Worm (Caenorhabditis elegans) whole organism, L2 larva: ENCODE measurements around the gene acdh-6.

Experiments
- C34F6.9 ChIP-seq: fragments of 150-350 bp; optimal IDR thresholded peaks from 2 replicates; lab custom pipeline; 2014; ENCODE audit warnings: missing biosample characterization, missing genetic modification characterization
- F13H6.1 ChIP-seq: sonication (generic microtip); optimal IDR thresholded peaks from 2 replicates; lab custom pipeline; 2016; ENCODE audit warnings: missing genetic modification characterization, missing compliant biosample characterization
- Y55F3AM.14 ChIP-seq: fragments of 200-800 bp; sonication (Bioruptor generic); optimal IDR thresholded peaks from 2 replicates; lab custom pipeline; 2018; ENCODE audit warnings: mild to moderate bottlenecking, missing genetic modification characterization, missing compliant biosample characterization
- ZK546.5 ChIP-seq: sonication (generic microtip); optimal IDR thresholded peaks from 2 replicates; lab custom pipeline; 2017; ENCODE audit warnings: missing biosample characterization, missing genetic modification characterization
- aly-2 ChIP-seq: fragments of 150-350 bp; optimal IDR thresholded peaks from 2 replicates; lab custom pipeline; 2014; ENCODE audit warnings: missing biosample characterization, missing genetic modification characterization
- ama-1 ChIP-seq: fragments of 150-350 bp; optimal IDR thresholded peaks from 2 replicates; lab custom pipeline; 2018; ENCODE audit warnings: inconsistent platforms
- ceh-16 ChIP-seq: fragments of 150-350 bp; optimal IDR thresholded peaks from 2 replicates; lab custom pipeline; 2014; ENCODE audit warnings: missing biosample characterization, missing genetic modification characterization
- crh-2 ChIP-seq: sonication (generic microtip); optimal IDR thresholded peaks from 2 replicates; lab custom pipeline; 2017; ENCODE audit warnings: missing biosample characterization, missing genetic modification characterization
- egl-27 ChIP-seq: sonication (generic microtip); optimal IDR thresholded peaks from 3 replicates; lab custom pipeline; 2017; ENCODE audit warnings: missing biosample characterization, missing genetic modification reagents, missing genetic modification characterization
- elt-1 ChIP-seq: fragments of 150-350 bp; optimal IDR thresholded peaks from 2 replicates; lab custom pipeline; 2014; ENCODE audit warnings: missing biosample characterization, missing genetic modification characterization
- elt-3 ChIP-seq: sonication (generic microtip); optimal IDR thresholded peaks from 2 replicates; lab custom pipeline; 2017; ENCODE audit warnings: missing biosample characterization, missing genetic modification characterization
- fos-1 ChIP-seq: fragments of 150-350 bp; optimal IDR thresholded peaks from 2 replicates; lab custom pipeline; 2014; ENCODE audit warnings: missing biosample characterization, missing genetic modification characterization
- gmeb-1 ChIP-seq: fragments of 150-350 bp; optimal IDR thresholded peaks from 2 replicates; lab custom pipeline; 2014; ENCODE audit warnings: missing biosample characterization, missing genetic modification characterization
- lin-11 ChIP-seq: fragments of 150-350 bp; sonication (generic microtip); optimal IDR thresholded peaks from 2 replicates; lab custom pipeline; 2014; ENCODE audit warnings: missing biosample characterization, missing genetic modification characterization, inconsistent platforms, mixed read lengths
- lin-13 ChIP-seq: fragments of 150-350 bp; optimal IDR thresholded peaks from 2 replicates; lab custom pipeline; 2014; ENCODE audit warnings: missing biosample characterization, missing genetic modification reagents, missing genetic modification characterization
- lin-39 ChIP-seq: fragments of 150-350 bp; optimal IDR thresholded peaks from 2 replicates; lab custom pipeline; 2014; ENCODE audit warnings: missing biosample characterization, missing genetic modification reagents, missing genetic modification characterization
- lsy-2 ChIP-seq, 2 experiments: fragments of 150-350 bp in 1 of 2; sonication (generic microtip) in 1 of 2; optimal IDR thresholded peaks; 2 replicates each; lab custom pipeline; 2014 to 2017; ENCODE audit warnings: missing biosample characterization in 2 of 2, missing genetic modification characterization in 2 of 2
- mab-5 ChIP-seq: fragments of 150-350 bp; optimal IDR thresholded peaks from 2 replicates; lab custom pipeline; 2014; ENCODE audit warnings: missing biosample characterization, missing genetic modification characterization
- mdl-1 ChIP-seq, 2 experiments: fragments of 150-350 bp in 1 of 2; sonication (generic microtip) in 1 of 2; optimal IDR thresholded peaks; 2 replicates each; lab custom pipeline; 2017; ENCODE audit warnings: missing biosample characterization in 2 of 2, missing genetic modification characterization in 2 of 2
- nhr-11 ChIP-seq: fragments of 150-350 bp; optimal IDR thresholded peaks from 2 replicates; lab custom pipeline; 2014; ENCODE audit warnings: missing biosample characterization, missing genetic modification characterization
- nhr-12 ChIP-seq: fragments of 150-350 bp; optimal IDR thresholded peaks from 2 replicates; lab custom pipeline; 2014; ENCODE audit warnings: missing biosample characterization, missing genetic modification characterization
- nhr-129 ChIP-seq: fragments of 150-350 bp; optimal IDR thresholded peaks from 2 replicates; lab custom pipeline; 2014; ENCODE audit warnings: missing biosample characterization, missing genetic modification characterization
- nhr-21 ChIP-seq: fragments of 150-350 bp; optimal IDR thresholded peaks from 2 replicates; lab custom pipeline; 2014; ENCODE audit warnings: missing biosample characterization, missing genetic modification characterization
- nhr-25 ChIP-seq: fragments of 150-350 bp; sonication (generic microtip); optimal IDR thresholded peaks from 3 replicates; lab custom pipeline; 2014; ENCODE audit warnings: missing biosample characterization, missing genetic modification characterization
- nhr-6 ChIP-seq: fragments of 150-350 bp; optimal IDR thresholded peaks from 2 replicates; lab custom pipeline; 2014; ENCODE audit warnings: missing biosample characterization, missing genetic modification characterization
- nhr-77 ChIP-seq: fragments of 150-350 bp; optimal IDR thresholded peaks from 2 replicates; lab custom pipeline; 2014; ENCODE audit warnings: missing biosample characterization, missing genetic modification characterization
- peb-1 ChIP-seq: fragments of 150-350 bp; optimal IDR thresholded peaks from 2 replicates; lab custom pipeline; 2014; ENCODE audit warnings: missing biosample characterization, missing genetic modification characterization
- sem-4 ChIP-seq: fragments of 150-350 bp; optimal IDR thresholded peaks from 2 replicates; lab custom pipeline; 2014; ENCODE audit warnings: missing biosample characterization, missing genetic modification reagents, missing genetic modification characterization
- skn-1 ChIP-seq: sonication (generic microtip); optimal IDR thresholded peaks from 2 replicates; lab custom pipeline; 2017; ENCODE audit warnings: missing biosample characterization, missing genetic modification characterization
- sma-3 ChIP-seq: sonication (generic microtip); optimal IDR thresholded peaks from 2 replicates; lab custom pipeline; 2016; ENCODE audit warnings: missing genetic modification reagents, missing genetic modification characterization, missing compliant biosample characterization
- sma-9 ChIP-seq, 2 experiments: fragments of 150-350 bp in 1 of 2; sonication (generic microtip) in 1 of 2; optimal IDR thresholded peaks; 2 replicates each; lab custom pipeline; 2014 to 2016; ENCODE audit warnings: missing genetic modification characterization in 2 of 2, mild to moderate bottlenecking in 1 of 2, missing biosample characterization in 1 of 2, missing compliant biosample characterization in 1 of 2, missing genetic modification reagents in 1 of 2, moderate library complexity in 1 of 2
- snpc-4 ChIP-seq: fragments of 150-350 bp; optimal IDR thresholded peaks from 2 replicates; lab custom pipeline; 2014; ENCODE audit warnings: missing biosample characterization, missing genetic modification characterization
- unc-39 ChIP-seq: fragments of 150-350 bp; optimal IDR thresholded peaks from 2 replicates; lab custom pipeline; 2014; ENCODE audit warnings: missing biosample characterization, missing genetic modification characterization
- unc-55 ChIP-seq: fragments of 150-350 bp; sonication (generic microtip); optimal IDR thresholded peaks from 3 replicates; lab custom pipeline; 2014; ENCODE audit warnings: missing biosample characterization, missing genetic modification reagents, missing genetic modification characterization
- zag-1 ChIP-seq: fragments of 150-350 bp; optimal IDR thresholded peaks from 2 replicates; lab custom pipeline; 2014; ENCODE audit warnings: missing biosample characterization, missing genetic modification characterization
- ztf-1 ChIP-seq: fragments of 200-800 bp; sonication (Bioruptor generic); conservative IDR thresholded peaks from 2 replicates; pipeline ENCODE4 v1.3.6; 2022; ENCODE audit warnings: missing genetic modification characterization, missing compliant biosample characterization
- ztf-11 ChIP-seq: sonication (generic microtip); optimal IDR thresholded peaks from 2 replicates; lab custom pipeline; 2017; ENCODE audit warnings: missing biosample characterization, missing genetic modification characterization
- ztf-4 ChIP-seq: fragments of 150-350 bp; optimal IDR thresholded peaks from 2 replicates; lab custom pipeline; 2014; ENCODE audit warnings: missing biosample characterization, missing genetic modification characterization

Gene acdh-6

ce11 chrIII:8520589-8520988, 40.3 kb upstream of the acdh-6 start:
- TF ChIP-seq sem-4, result no peak
- TF ChIP-seq sma-9 (GFP tag; optimal IDR thresholded peaks at IDR 0.05; lab: Kevin White, UChicago), result peak; percentile 5
- TF ChIP-seq sma-9 (tag; optimal IDR thresholded peaks at IDR 0.05; lab: Kevin White, UChicago), result no peak
- TF ChIP-seq F13H6.1 (tag; lab: Kevin White, UChicago), result peak; percentile 56

DNA sequence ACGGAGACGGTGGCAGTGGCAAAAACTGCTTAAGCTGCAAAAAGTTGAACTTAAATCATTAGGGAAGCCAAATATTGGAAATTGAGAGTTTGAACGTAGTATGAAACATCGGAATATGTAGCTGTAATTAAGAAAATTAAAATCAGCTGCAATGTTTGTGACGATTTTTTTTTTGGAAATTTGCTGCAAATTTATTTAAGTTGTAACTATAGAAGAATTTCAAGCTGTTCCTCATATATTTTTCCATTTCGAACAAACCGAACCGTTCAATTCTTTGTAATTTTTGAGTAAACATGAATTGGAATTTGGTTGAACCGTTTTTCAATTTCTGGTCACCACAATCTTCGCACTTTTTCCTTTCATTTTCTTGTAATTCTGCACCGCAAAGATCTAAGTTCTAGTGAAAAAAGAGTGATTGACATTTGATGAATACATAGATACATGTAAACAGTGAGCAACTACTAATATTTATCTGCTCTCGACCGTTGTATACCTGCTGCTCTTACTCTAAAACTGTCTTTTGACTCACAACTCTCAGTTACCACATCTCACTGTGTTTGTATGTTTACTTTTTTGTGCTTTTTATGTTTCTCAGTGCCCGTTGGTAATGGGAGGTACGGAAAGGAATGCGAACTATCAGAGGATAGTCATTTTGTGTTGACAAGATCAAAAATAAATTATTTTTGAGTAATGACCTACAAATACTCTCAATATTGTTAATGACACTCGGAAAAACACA, 39.1 kb upstream of the acdh-6 start:
- TF ChIP-seq sma-3 (GFP tag; lab: Kevin White, UChicago) (no peak), elt-3 (tag; lab: Kevin White, UChicago) (no peak), crh-2 (tag; lab: Kevin White, UChicago) (no peak), skn-1 (tag; lab: Kevin White, UChicago) (no peak), sem-4 (no peak), aly-2 (no peak), fos-1 (tag; lab: Kevin White, UChicago) (no peak), ceh-16 (tag; lab: Kevin White, UChicago) (no peak), snpc-4 (tag; lab: Kevin White, UChicago) (no peak), Y55F3AM.14 (GFP tag; lab: Kevin White, UChicago) (no peak), elt-1 (no peak)

DNA sequence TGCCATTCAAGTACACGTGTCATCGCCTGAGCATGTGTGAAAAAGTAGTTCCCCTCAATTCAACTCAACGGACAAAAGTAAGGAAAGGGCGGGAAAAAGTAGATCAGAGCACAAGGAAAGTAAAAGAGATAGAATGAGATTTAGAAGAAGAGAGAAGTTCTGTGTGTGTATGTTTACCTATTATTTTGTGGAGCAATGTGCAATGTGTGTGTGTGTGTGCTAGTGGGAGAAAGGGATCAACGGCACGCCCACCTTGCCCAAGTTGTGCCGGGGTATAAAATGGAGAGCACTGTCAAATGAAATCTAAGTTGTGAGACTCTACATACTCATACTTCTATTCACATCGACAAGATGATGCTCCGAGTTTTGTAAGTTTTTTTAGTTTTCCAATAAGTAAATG, 36.2 kb upstream of the acdh-6 start, which contains the start of gene idpp-15:
Gene idpp-15 (plus strand): TSS at position 301 of the 400 bp plus-strand sequence.
- TF ChIP-seq ztf-11 (tag; lab: Kevin White, UChicago), result no peak
- TF ChIP-seq aly-2, result no peak
- TF ChIP-seq fos-1 (tag; lab: Kevin White, UChicago), result no peak
- TF ChIP-seq ceh-16 (tag; lab: Kevin White, UChicago), result no peak
- TF ChIP-seq nhr-12 (tag; lab: Kevin White, UChicago), result no peak
- TF ChIP-seq unc-55 (GFP tag; lab: Kevin White, UChicago), result no peak
- no peak for TF ChIP-seq sma-9 (GFP tag; optimal IDR thresholded peaks at IDR 0.05; lab: Kevin White, UChicago)
- TF ChIP-seq sma-9 (tag; optimal IDR thresholded peaks at IDR 0.05; lab: Kevin White, UChicago), result no peak
- no peak for TF ChIP-seq egl-27 (tag; lab: Kevin White, UChicago)
- no peak for TF ChIP-seq lin-11 (tag; lab: Kevin White, UChicago)
- TF ChIP-seq ztf-4, result no peak
- no peak for TF ChIP-seq ZK546.5
- TF ChIP-seq nhr-11 (tag; lab: Kevin White, UChicago), result no peak
- no peak for TF ChIP-seq sma-3 (GFP tag; lab: Kevin White, UChicago)
- TF ChIP-seq, all 48 proteins: peak for 0

DNA sequence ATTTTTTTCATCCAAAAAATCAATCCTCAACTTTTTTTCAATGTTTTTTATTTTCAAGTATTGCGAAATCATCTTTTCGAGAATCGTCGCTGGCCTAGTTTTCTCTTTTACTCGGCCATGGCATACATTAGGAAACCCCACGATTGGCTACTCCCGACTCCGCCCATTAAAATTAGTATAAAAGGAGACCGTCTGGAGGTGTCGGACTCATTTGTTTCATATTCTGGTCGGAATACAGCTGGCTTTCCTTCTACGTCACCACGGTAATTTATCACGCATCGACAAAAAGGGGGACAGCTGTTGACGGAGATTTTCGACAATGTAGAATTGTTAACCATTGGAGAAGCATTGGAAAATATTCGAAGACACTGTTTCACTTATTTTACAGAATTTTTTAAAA, 31.9 kb upstream of the acdh-6 start:
- peak; percentile 94 for TF ChIP-seq unc-55 (GFP tag; lab: Kevin White, UChicago)
- peak; percentile 58 for TF ChIP-seq sma-9 (GFP tag; optimal IDR thresholded peaks at IDR 0.05; lab: Kevin White, UChicago)
- TF ChIP-seq sma-9 (tag; optimal IDR thresholded peaks at IDR 0.05; lab: Kevin White, UChicago), result no peak
- TF ChIP-seq F13H6.1 (tag; lab: Kevin White, UChicago), result peak; percentile 30
- TF ChIP-seq nhr-11 (tag; lab: Kevin White, UChicago), result no peak
- TF ChIP-seq mab-5 (tag; lab: Kevin White, UChicago), result peak; percentile 4
- TF ChIP-seq ztf-1 (GFP tag; lab: Robert Waterston, UW), result no peak
- peak; percentile 23 for TF ChIP-seq fos-1 (tag; lab: Kevin White, UChicago)
- TF ChIP-seq lin-13 (GFP tag; lab: Kevin White, UChicago), result peak; percentile 69
- no peak for TF ChIP-seq mdl-1 (tag; optimal IDR thresholded peaks at IDR 0.05; lab: Kevin White, UChicago)
- TF ChIP-seq nhr-25 (tag; lab: Kevin White, UChicago), result no peak
- TF ChIP-seq nhr-21 (tag; lab: Kevin White, UChicago), result no peak
- no peak for TF ChIP-seq elt-3 (tag; lab: Kevin White, UChicago)
- TF ChIP-seq nhr-129 (tag; lab: Kevin White, UChicago), result peak; percentile 46
- peak; percentile 79 for TF ChIP-seq ama-1
- peak; percentile 90 for TF ChIP-seq C34F6.9 (tag; lab: Kevin White, UChicago)
- no peak for TF ChIP-seq egl-27 (tag; lab: Kevin White, UChicago)
- TF ChIP-seq skn-1 (tag; lab: Kevin White, UChicago), result no peak
- TF ChIP-seq peb-1, result no peak
- no peak for TF ChIP-seq lin-39 (tag; lab: Kevin White, UChicago)
- TF ChIP-seq lsy-2 (tag; optimal IDR thresholded peaks at IDR 0.05; lab: Kevin White, UChicago), result peak; percentile 80 to 93
- TF ChIP-seq nhr-77 (tag; lab: Kevin White, UChicago), result no peak
- TF ChIP-seq sma-3 (GFP tag; lab: Kevin White, UChicago), result peak; percentile 27
- TF ChIP-seq ceh-16 (tag; lab: Kevin White, UChicago), result no peak
- TF ChIP-seq crh-2 (tag; lab: Kevin White, UChicago), result peak; percentile 51
- TF ChIP-seq nhr-6 (tag; lab: Kevin White, UChicago), result peak; percentile 5
- TF ChIP-seq zag-1 (tag; lab: Kevin White, UChicago), result no peak
- TF ChIP-seq ztf-4, result peak; percentile 14
- peak; percentile 16 for TF ChIP-seq gmeb-1
- TF ChIP-seq unc-39 (tag; lab: Kevin White, UChicago), result no peak
- no peak for TF ChIP-seq aly-2
